Worm (Caenorhabditis elegans) whole organism, L1 larva: ENCODE data around the gene inx-7.
A peak's percentile ranks its signal among the peaks of the same experiment; 100 is the strongest.

Experiments
- dpl-1 ChIP-seq, 3 experiments: fragments of 150-350 bp in 2 of 3; sonication (generic microtip) in 1 of 3; optimal IDR thresholded peaks; 2 replicates each; lab custom pipeline; 2014 to 2017; ENCODE audit warnings: missing biosample characterization in 3 of 3, missing genetic modification characterization in 3 of 3, missing genetic modification reagents in 3 of 3
- nhr-12 ChIP-seq: sonication (generic microtip); optimal IDR thresholded peaks from 2 replicates; lab custom pipeline; 2017; ENCODE audit warnings: missing biosample characterization, missing genetic modification characterization
- tbx-2 ChIP-seq: sonication (generic microtip); optimal IDR thresholded peaks from 2 replicates; lab custom pipeline; 2016; ENCODE audit warnings: missing genetic modification characterization, missing compliant biosample characterization
- unc-130 ChIP-seq: fragments of 150-350 bp; optimal IDR thresholded peaks from 2 replicates; lab custom pipeline; 2017; ENCODE audit warnings: missing biosample characterization, missing genetic modification characterization, inconsistent platforms

- TF ChIP-seq tbx-2 (peak; percentile 64), dpl-1 (GFP tag; optimal IDR thresholded peaks at IDR 0.05; lab: Kevin White, UChicago) (peak in 1 of 3 experiments; percentile 25), unc-130 (tag; lab: Kevin White, UChicago) (no peak), nhr-12 (tag; lab: Kevin White, UChicago) (no peak)
These were observed 27.6 kb upstream of the inx-7 start for ce11 chrIV:5973947-5974495.
